Fruit fly (Drosophila melanogaster) whole organism, embryonic: ENCODE measurements around the gene CG17111.

Experiments used
- ATbp ChIP-seq: fragments of 200-800 bp; sonication (Bioruptor generic); optimal IDR thresholded peaks from 2 replicates; lab custom pipeline; 2017; ENCODE audit warnings: missing biosample characterization, mild to moderate bottlenecking, missing genetic modification characterization, missing genetic modification reagents
- Aef1 ChIP-seq: fragments of 200-800 bp; sonication (Bioruptor generic); IDR thresholded peaks from 3 replicates; pipeline ENCODE4 v1.3.6; 2022; ENCODE audit warnings: missing biosample characterization, missing genetic modification characterization
- Awh ChIP-seq: fragments of 200-800 bp; sonication (Bioruptor generic); IDR thresholded peaks from 2 replicates; pipeline ENCODE4, ENCODE4 v1.3.6; 2022; ENCODE audit warnings: missing biosample characterization, missing genetic modification characterization
- CG10543 ChIP-seq: fragments of 200-800 bp; sonication (Bioruptor generic); optimal IDR thresholded peaks from 3 replicates; lab custom pipeline; 2017; ENCODE audit warnings: missing biosample characterization, mild to moderate bottlenecking, missing genetic modification characterization, moderate library complexity
- CG11695 ChIP-seq: fragments of 200-800 bp; sonication (Bioruptor generic); IDR thresholded peaks from 3 replicates; pipeline ENCODE4 v1.3.6; 2022; ENCODE audit warnings: missing biosample characterization, missing genetic modification characterization
- CG12104 ChIP-seq: fragments of 200-800 bp; sonication (Bioruptor generic); optimal IDR thresholded peaks from 3 replicates; lab custom pipeline; 2016; ENCODE audit warnings: missing biosample characterization, missing genetic modification characterization
- CG12219 ChIP-seq: fragments of 200-800 bp; sonication (Bioruptor generic); optimal IDR thresholded peaks from 3 replicates; lab custom pipeline; 2018; ENCODE audit warnings: missing biosample characterization, mild to moderate bottlenecking, missing genetic modification characterization
- CG12769 ChIP-seq: fragments of 200-800 bp; sonication (Bioruptor generic); optimal IDR thresholded peaks from 2 replicates; lab custom pipeline; 2019; ENCODE audit warnings: missing biosample characterization, mild to moderate bottlenecking, missing genetic modification characterization, moderate library complexity
- CG13424 ChIP-seq: fragments of 200-800 bp; sonication (Bioruptor generic); optimal IDR thresholded peaks from 2 replicates; lab custom pipeline; 2019; ENCODE audit warnings: missing biosample characterization, mild to moderate bottlenecking, missing genetic modification characterization, moderate library complexity
- CG13775 ChIP-seq: fragments of 200-800 bp; sonication (Bioruptor generic); optimal IDR thresholded peaks from 3 replicates; lab custom pipeline; 2017; ENCODE audit warnings: missing biosample characterization, mild to moderate bottlenecking, missing genetic modification characterization
- CG14441 ChIP-seq: fragments of 200-800 bp; sonication (Bioruptor generic); IDR thresholded peaks from 2 replicates; pipeline ENCODE4 v1.3.6; 2022; ENCODE audit warnings: missing biosample characterization, missing genetic modification characterization
- CG15514 ChIP-seq: fragments of 200-800 bp; sonication (Bioruptor generic); optimal IDR thresholded peaks from 3 replicates; lab custom pipeline; 2017; ENCODE audit warnings: missing biosample characterization, missing genetic modification characterization, mild to moderate bottlenecking, moderate library complexity, missing genetic modification reagents
- CG17186 ChIP-seq: fragments of 200-800 bp; sonication (Bioruptor generic); optimal IDR thresholded peaks from 3 replicates; lab custom pipeline; 2017; ENCODE audit warnings: missing biosample characterization, missing genetic modification reagents, missing genetic modification characterization
- CG17612 ChIP-seq: fragments of 200-800 bp; sonication (Bioruptor generic); IDR thresholded peaks from 2 replicates; pipeline ENCODE4 v1.3.6; 2022; ENCODE audit warnings: missing biosample characterization, missing genetic modification characterization
- CG1832 ChIP-seq: fragments of 200-800 bp; sonication (Bioruptor generic); optimal IDR thresholded peaks from 2 replicates; lab custom pipeline; 2017; ENCODE audit warnings: missing biosample characterization, mild to moderate bottlenecking, missing genetic modification characterization, inconsistent platforms
- CG2120 ChIP-seq: fragments of 200-800 bp; sonication (Bioruptor generic); optimal IDR thresholded peaks from 3 replicates; lab custom pipeline; 2016; ENCODE audit warnings: missing biosample characterization, missing genetic modification characterization
- CG2875 ChIP-seq: fragments of 200-800 bp; sonication (Bioruptor generic); optimal IDR thresholded peaks from 2 replicates; lab custom pipeline; 2017; ENCODE audit warnings: missing biosample characterization, mild to moderate bottlenecking, missing genetic modification characterization, missing genetic modification reagents
- CG3726 ChIP-seq: fragments of 200-800 bp; sonication (Bioruptor generic); IDR thresholded peaks from 3 replicates; pipeline ENCODE4, ENCODE4 v1.3.6; 2022; ENCODE audit warnings: missing biosample characterization, missing genetic modification characterization
- CG43689 ChIP-seq: fragments of 200-800 bp; sonication (Bioruptor generic); IDR thresholded peaks from 2 replicates; pipeline ENCODE4 v1.3.6; 2022; ENCODE audit warnings: missing biosample characterization, missing genetic modification characterization
- CG4617 ChIP-seq: fragments of 200-800 bp; sonication (Bioruptor generic); optimal IDR thresholded peaks from 3 replicates; lab custom pipeline; 2016; ENCODE audit warnings: missing biosample characterization, missing genetic modification characterization, borderline replicate concordance
- CG6813 ChIP-seq: fragments of 200-800 bp; sonication (Bioruptor generic); optimal IDR thresholded peaks from 2 replicates; lab custom pipeline; 2017; ENCODE audit warnings: missing biosample characterization, missing genetic modification characterization, mild to moderate bottlenecking, moderate library complexity, missing genetic modification reagents
- CG6854 ChIP-seq: fragments of 200-800 bp; sonication (Bioruptor generic); optimal IDR thresholded peaks from 3 replicates; lab custom pipeline; 2017; ENCODE audit warnings: missing biosample characterization, mild to moderate bottlenecking, missing genetic modification characterization
- CG7372 ChIP-seq: fragments of 200-800 bp; sonication (Bioruptor generic); IDR thresholded peaks from 2 replicates; pipeline ENCODE4 v1.3.6; 2022; ENCODE audit warnings: missing biosample characterization, missing genetic modification characterization
- CG9876 ChIP-seq: fragments of 200-800 bp; sonication (Bioruptor generic); optimal IDR thresholded peaks from 2 replicates; lab custom pipeline; 2016; ENCODE audit warnings: missing biosample characterization, missing genetic modification characterization
- CkIIα-i1 ChIP-seq: fragments of 200-800 bp; sonication (Bioruptor generic); IDR thresholded peaks from 2 replicates; pipeline ENCODE4 v1.3.6; 2022; ENCODE audit warnings: missing biosample characterization, missing genetic modification characterization
- Dp ChIP-seq: fragments of 200-800 bp; sonication (Bioruptor generic); optimal IDR thresholded peaks from 2 replicates; lab custom pipeline; 2018; ENCODE audit warnings: missing biosample characterization, mild to moderate bottlenecking, missing genetic modification characterization, moderate library complexity
- GATAe ChIP-seq: fragments of 200-800 bp; sonication (Bioruptor generic); conservative IDR thresholded peaks from 2 replicates; pipeline ENCODE4 v1.3.6; 2022; ENCODE audit warnings: missing biosample characterization, missing genetic modification characterization
- HmgZ ChIP-seq: fragments of 200-800 bp; sonication (Bioruptor generic); optimal IDR thresholded peaks from 2 replicates; lab custom pipeline; 2018; ENCODE audit warnings: missing biosample characterization, mild to moderate bottlenecking, missing genetic modification characterization
- Hmx ChIP-seq: fragments of 200-800 bp; sonication (Bioruptor generic); optimal IDR thresholded peaks from 2 replicates; lab custom pipeline; 2016; ENCODE audit warnings: missing biosample characterization, missing genetic modification characterization
- Sry-β ChIP-seq: fragments of 200-800 bp; sonication (Bioruptor generic); optimal IDR thresholded peaks from 2 replicates; lab custom pipeline; 2018; ENCODE audit warnings: missing biosample characterization, mild to moderate bottlenecking, missing genetic modification characterization, moderate library complexity
- al ChIP-seq: fragments of 200-800 bp; sonication (Bioruptor generic); IDR thresholded peaks from 2 replicates; pipeline ENCODE4 v1.3.6; 2022; ENCODE audit warnings: missing biosample characterization, missing genetic modification characterization
- aop ChIP-seq: fragments of 200-800 bp; sonication (Bioruptor generic); IDR thresholded peaks from 2 replicates; pipeline ENCODE4 v1.3.6; 2022; ENCODE audit warnings: missing biosample characterization, missing genetic modification characterization
- ash1 ChIP-seq: fragments of 200-800 bp; sonication (Bioruptor generic); optimal IDR thresholded peaks from 2 replicates; lab custom pipeline; 2018; ENCODE audit warnings: missing biosample characterization, mild to moderate bottlenecking, missing genetic modification characterization
- bowl ChIP-seq: fragments of 200-800 bp; sonication (Bioruptor generic); IDR thresholded peaks from 2 replicates; pipeline ENCODE4 v1.3.6; 2022; ENCODE audit warnings: missing biosample characterization, missing genetic modification characterization
- cad ChIP-seq: fragments of >200 bp; optimal IDR thresholded peaks from 2 replicates; lab custom pipeline; 2017; ENCODE audit warnings: missing biosample characterization, missing genetic modification characterization
- dan ChIP-seq: fragments of 200-800 bp; sonication (Bioruptor generic); IDR thresholded peaks from 2 replicates; pipeline ENCODE4 v1.3.6; 2022; ENCODE audit warnings: missing biosample characterization, missing genetic modification characterization
- fd102C ChIP-seq: fragments of 200-800 bp; sonication (Bioruptor generic); optimal IDR thresholded peaks from 2 replicates; lab custom pipeline; 2018; ENCODE audit warnings: missing biosample characterization, mild to moderate bottlenecking, missing genetic modification characterization, moderate library complexity
- ftz-f1 ChIP-seq: fragments of 200-800 bp; sonication (Bioruptor generic); optimal IDR thresholded peaks from 2 replicates; lab custom pipeline; 2016; ENCODE audit warnings: missing biosample characterization, missing genetic modification characterization
- gsb-n ChIP-seq: fragments of 200-800 bp; sonication (Bioruptor generic); optimal IDR thresholded peaks from 3 replicates; lab custom pipeline; 2018; ENCODE audit warnings: missing biosample characterization, mild to moderate bottlenecking, missing genetic modification characterization
- jigr1 ChIP-seq: fragments of 200-800 bp; sonication (Bioruptor generic); IDR thresholded peaks from 3 replicates; pipeline ENCODE4 v1.3.6; 2022; ENCODE audit warnings: missing biosample characterization, missing genetic modification characterization
- jing ChIP-seq: fragments of 200-800 bp; sonication (Bioruptor generic); optimal IDR thresholded peaks from 2 replicates; lab custom pipeline; 2018; ENCODE audit warnings: missing biosample characterization, mild to moderate bottlenecking, missing genetic modification characterization
- lilli ChIP-seq: fragments of 200-800 bp; sonication (Bioruptor generic); optimal IDR thresholded peaks from 3 replicates; lab custom pipeline; 2016; ENCODE audit warnings: missing biosample characterization, missing genetic modification characterization
- maf-S ChIP-seq: fragments of 200-800 bp; sonication (Bioruptor generic); optimal IDR thresholded peaks from 2 replicates; lab custom pipeline; 2016; ENCODE audit warnings: missing biosample characterization, missing genetic modification characterization
- odd ChIP-seq: fragments of 200-800 bp; sonication (Bioruptor generic); optimal IDR thresholded peaks from 2 replicates; lab custom pipeline; 2017; ENCODE audit warnings: missing biosample characterization, mild to moderate bottlenecking, missing genetic modification characterization
- pan ChIP-seq, 4 experiments: fragments of >200 bp in 3 of 4; fragments of 200-800 bp in 1 of 4; sonication (Bioruptor generic) in 1 of 4; optimal IDR thresholded peaks in 3 of 4; IDR thresholded peaks in 1 of 4; 2 replicates each; pipeline versions ENCODE4 v1.3.6 to Lab custom; 2017 to 2022; ENCODE audit warnings: missing biosample characterization in 2 of 4, missing genetic modification characterization in 2 of 4, mixed read lengths in 1 of 4
- ro ChIP-seq: fragments of 200-800 bp; sonication (Bioruptor generic); IDR thresholded peaks from 2 replicates; pipeline ENCODE4 v1.3.6; 2022; ENCODE audit warnings: missing biosample characterization, missing genetic modification characterization
- salm ChIP-seq: fragments of 200-800 bp; sonication (Bioruptor generic); optimal IDR thresholded peaks from 2 replicates; lab custom pipeline; 2018; ENCODE audit warnings: missing biosample characterization, mild to moderate bottlenecking, missing genetic modification characterization
- sna ChIP-seq: fragments of 200-800 bp; sonication (Bioruptor generic); IDR thresholded peaks from 2 replicates; pipeline ENCODE4 v1.3.6; 2022; ENCODE audit warnings: missing biosample characterization, missing genetic modification characterization; ENCODE audit not compliant: partially characterized antibody
- tio ChIP-seq: fragments of 200-800 bp; sonication (Bioruptor generic); optimal IDR thresholded peaks from 2 replicates; lab custom pipeline; 2017; ENCODE audit warnings: missing biosample characterization, missing genetic modification characterization, inconsistent platforms
- zf30C ChIP-seq: fragments of 200-800 bp; sonication (Bioruptor generic); optimal IDR thresholded peaks from 3 replicates; lab custom pipeline; 2018; ENCODE audit warnings: missing biosample characterization, mild to moderate bottlenecking, missing genetic modification characterization

Gene CG17111

dm6 chr3R:23048690-23049118, 18.4 kb downstream of the CG17111 start (continued):
- peak; percentile 2 for TF ChIP-seq CG4617 (GFP tag; lab: Kevin White, UChicago)
- no peak for TF ChIP-seq CG9876
- TF ChIP-seq fd102C (GFP tag; lab: Kevin White, UChicago): no peak
- no peak for TF ChIP-seq Dp
- TF ChIP-seq sna (GFP tag; lab: Robert Waterston, UW): no peak
- TF ChIP-seq Sry-β (GFP tag; lab: Kevin White, UChicago): no peak
- TF ChIP-seq CG17186: no peak
- no peak; the same call in 1 of the 2 replicates for TF ChIP-seq CG17612 (GFP tag; lab: Robert Waterston, UW)
- peak; percentile 30 for TF ChIP-seq salm (tag; lab: Kevin White, UChicago)
- peak; percentile 55 for TF ChIP-seq al (GFP tag; lab: Robert Waterston, UW)
- TF ChIP-seq zf30C: peak; percentile 57
- peak; percentile 63 for TF ChIP-seq CG7372
- peak; percentile 42 for TF ChIP-seq gsb-n (tag; lab: Kevin White, UChicago)
- no peak for TF ChIP-seq dan (GFP tag; lab: Robert Waterston, UW)
- TF ChIP-seq CG2120: peak; percentile 57
- peak; percentile 60 for TF ChIP-seq CG6854 (GFP tag; lab: Kevin White, UChicago)
- TF ChIP-seq CG12104 (GFP tag; lab: Kevin White, UChicago): peak; percentile 66
- TF ChIP-seq CG14441 (GFP tag; lab: Robert Waterston, UW): peak; percentile 61; the same call in 1 of the 2 replicates
- TF ChIP-seq odd (GFP tag; lab: Kevin White, UChicago): peak; percentile 63
- TF ChIP-seq Hmx (GFP tag; lab: Kevin White, UChicago): peak; percentile 22
- peak; percentile 49; the same call in 1 of the 2 replicates for TF ChIP-seq Awh (GFP tag; lab: Robert Waterston, UW)
- TF ChIP-seq ftz-f1: no peak
- TF ChIP-seq HmgZ (tag; lab: Kevin White, UChicago): peak; percentile 55
- peak; percentile 50 for TF ChIP-seq CG13775 (GFP tag; lab: Kevin White, UChicago)
- TF ChIP-seq tio (GFP tag; lab: Kevin White, UChicago): peak; percentile 58
- TF ChIP-seq pan (optimal IDR thresholded peaks at IDR 0.05; lab: Kevin White, UChicago): no peak
- TF ChIP-seq pan (GFP tag; optimal IDR thresholded peaks at IDR 0.05 in 1 of 2, IDR thresholded peaks at IDR 0.05 in 1 of 2): peak in 1 of 2 experiments; percentile 53
- no peak for TF ChIP-seq CG1832 (GFP tag; lab: Kevin White, UChicago)
- TF ChIP-seq CG10543 (GFP tag; lab: Kevin White, UChicago): peak; percentile 58
- peak; percentile 62 for TF ChIP-seq CG6813 (GFP tag; lab: Kevin White, UChicago)
- no peak for TF ChIP-seq CG12769 (tag; lab: Kevin White, UChicago)
- TF ChIP-seq ro (GFP tag; lab: Robert Waterston, UW): no peak
- TF ChIP-seq GATAe (GFP tag; lab: Robert Waterston, UW): no peak
- TF ChIP-seq CG15514: peak; percentile 42
- no peak for TF ChIP-seq ash1 (GFP tag; lab: Kevin White, UChicago)
- TF ChIP-seq CG2875: peak; percentile 68
- TF ChIP-seq CG3726 (GFP tag; lab: Robert Waterston, UW): no peak
- no peak for TF ChIP-seq jigr1 (GFP tag; lab: Robert Waterston, UW)
- TF ChIP-seq bowl (GFP tag; lab: Robert Waterston, UW): no peak
- peak; percentile 50 for TF ChIP-seq maf-S (GFP tag; lab: Kevin White, UChicago)
- 0 out of 2 replicates have a peak, but pooled peaks have one; percentile 35 for TF ChIP-seq CG43689 (GFP tag; lab: Robert Waterston, UW)
- TF ChIP-seq CG12219 (GFP tag; lab: Kevin White, UChicago): peak; percentile 58
- no peak for TF ChIP-seq cad (GFP tag; lab: Kevin White, UChicago)
- TF ChIP-seq lilli (GFP tag; lab: Kevin White, UChicago): peak; percentile 44
- peak; percentile 81 for TF ChIP-seq ATbp (GFP tag; lab: Kevin White, UChicago)
- TF ChIP-seq Aef1 (GFP tag; lab: Robert Waterston, UW): peak; percentile 61; the same call in 1 of the 3 replicates
- TF ChIP-seq aop (GFP tag; lab: Robert Waterston, UW): no peak
- TF ChIP-seq CG13424: peak; percentile 88
- TF ChIP-seq CkIIα-i1 (GFP tag; lab: Robert Waterston, UW): no peak
- peak; percentile 20 for TF ChIP-seq jing (GFP tag; lab: Kevin White, UChicago)
- TF ChIP-seq CG11695: peak; percentile 78; the same call in 2 of the 3 replicates
